Fruit fly (Drosophila melanogaster): Measurements from ENCODE around the gene Saf-B.

The Saf-B gene

DNA sequence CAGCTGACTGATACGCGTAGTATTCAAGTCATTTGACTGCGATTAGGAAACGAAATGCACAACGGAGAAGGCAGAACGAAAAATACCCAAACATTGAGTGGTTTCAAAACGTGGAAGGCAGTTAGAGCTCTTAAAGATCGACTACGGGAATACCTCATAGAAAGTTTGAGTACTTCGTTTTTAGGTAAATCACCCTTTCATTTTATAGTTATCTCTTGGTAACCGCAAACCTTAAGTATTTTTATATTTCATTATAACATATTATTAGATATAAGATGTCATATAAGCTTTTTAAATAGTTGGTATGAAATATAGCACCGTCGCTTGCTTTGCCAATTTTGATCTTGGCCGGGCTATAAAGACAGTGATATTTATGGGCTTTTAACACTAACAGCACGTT is 27.9 kb downstream of the Saf-B start:
- TF ChIP-seq CG5204 (GFP tag; optimal IDR thresholded peaks at IDR 0.05) (no peak), Hr96 (GFP tag; optimal IDR thresholded peaks at IDR 0.05) (no peak), tj (GFP tag; optimal IDR thresholded peaks at IDR 0.05) (no peak), bab1 (GFP tag; optimal IDR thresholded peaks at IDR 0.05) (no peak), CG11617 (GFP tag; optimal IDR thresholded peaks at IDR 0.05) (no peak), CG12768 (GFP tag; optimal IDR thresholded peaks at IDR 0.05) (no peak), toe (GFP tag; optimal IDR thresholded peaks at IDR 0.05) (no peak), Crg-1 (GFP tag; optimal IDR thresholded peaks at IDR 0.05) (no peak), CG33017 (tag; optimal IDR thresholded peaks at IDR 0.05) (no peak), CG14711 (tag; optimal IDR thresholded peaks at IDR 0.05) (no peak), Clk (GFP tag; optimal IDR thresholded peaks at IDR 0.05) (no peak), pad (GFP tag; optimal IDR thresholded peaks at IDR 0.05) (no peak), cnc (optimal IDR thresholded peaks at IDR 0.05) (no peak), CG7101 (tag; optimal IDR thresholded peaks at IDR 0.05) (no peak), cic (GFP tag; optimal IDR thresholded peaks at IDR 0.05) (no peak), CG7045 (GFP tag; optimal IDR thresholded peaks at IDR 0.05) (no peak), CG1620 (GFP tag; optimal IDR thresholded peaks at IDR 0.05) (no peak), kay (GFP tag; ENCODE audit: borderline replicate concordance) (no peak), Mnt (GFP tag; optimal IDR thresholded peaks at IDR 0.05) (no peak), ovo (GFP tag; optimal IDR thresholded peaks at IDR 0.05) (no peak)

DNA sequence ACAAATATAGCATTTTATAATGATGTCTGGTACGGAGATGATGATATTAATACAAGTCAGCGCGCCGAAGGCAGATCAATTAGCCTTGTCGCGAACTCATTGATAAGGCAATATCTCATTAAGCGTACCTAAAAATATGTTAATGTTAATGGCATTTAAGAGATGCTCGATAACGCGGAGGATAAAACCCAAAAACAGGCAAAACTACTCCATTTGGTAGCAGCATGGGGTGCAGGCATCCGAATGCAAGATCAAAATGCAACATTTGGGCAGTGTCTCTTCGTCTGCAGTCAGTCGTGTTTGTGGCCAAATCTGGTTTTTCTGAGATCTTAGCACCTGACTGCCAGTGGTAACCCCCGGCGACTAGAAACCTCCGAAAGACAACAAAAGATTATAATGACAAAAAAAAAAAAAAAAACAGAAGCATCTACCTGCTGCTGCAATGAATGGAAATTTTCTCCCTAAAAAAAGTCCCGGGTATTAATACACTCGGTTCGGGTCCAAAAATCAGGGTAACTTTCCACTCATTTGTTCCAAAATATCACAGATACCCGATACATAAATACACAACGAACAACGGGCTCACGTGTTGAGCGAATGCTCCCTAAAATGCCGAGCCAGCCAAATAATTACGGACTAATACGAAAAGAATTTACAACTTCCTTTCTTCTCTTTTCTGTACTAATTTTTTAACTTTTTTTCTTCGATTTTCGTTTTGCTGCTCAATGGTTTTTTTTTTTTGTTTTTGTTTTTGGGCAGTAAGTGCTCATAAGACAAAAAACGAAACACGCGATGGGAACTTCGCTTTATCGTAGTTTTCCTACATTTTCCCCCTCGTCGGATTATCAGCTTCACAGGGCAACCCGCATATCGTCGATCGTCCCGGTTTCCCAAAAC is 28.9 kb downstream of the Saf-B start:
- TF ChIP-seq tj (GFP tag; optimal IDR thresholded peaks at IDR 0.05) (peak; percentile 84), CG7101 (tag; optimal IDR thresholded peaks at IDR 0.05) (no peak)

- TF ChIP-seq CG33017 (tag; optimal IDR thresholded peaks at IDR 0.05) (peak; percentile 60), pad (GFP tag; optimal IDR thresholded peaks at IDR 0.05) (peak; percentile 88), Mnt (GFP tag; optimal IDR thresholded peaks at IDR 0.05) (peak; percentile 97), bab1 (GFP tag; optimal IDR thresholded peaks at IDR 0.05) (peak; percentile 75), CG5204 (GFP tag; optimal IDR thresholded peaks at IDR 0.05) (peak; percentile 77), cnc (optimal IDR thresholded peaks at IDR 0.05) (no peak), CG14711 (tag; optimal IDR thresholded peaks at IDR 0.05) (peak; percentile 77), Clk (GFP tag; optimal IDR thresholded peaks at IDR 0.05) (peak; percentile 67), CG7045 (GFP tag; optimal IDR thresholded peaks at IDR 0.05) (peak; percentile 71), ovo (GFP tag; optimal IDR thresholded peaks at IDR 0.05) (peak; percentile 72), kay (GFP tag; ENCODE audit: borderline replicate concordance) (no peak), Hr96 (GFP tag; optimal IDR thresholded peaks at IDR 0.05) (peak; percentile 76), cic (GFP tag; optimal IDR thresholded peaks at IDR 0.05) (peak; percentile 43), toe (GFP tag; optimal IDR thresholded peaks at IDR 0.05) (peak; percentile 80), CG11617 (GFP tag; optimal IDR thresholded peaks at IDR 0.05) (peak; percentile 41), CG12768 (GFP tag; optimal IDR thresholded peaks at IDR 0.05) (peak; percentile 79), tj (GFP tag; optimal IDR thresholded peaks at IDR 0.05) (no peak), CG7101 (tag; optimal IDR thresholded peaks at IDR 0.05) (peak; percentile 91), Crg-1 (GFP tag; optimal IDR thresholded peaks at IDR 0.05) (peak; percentile 98), CG1620 (GFP tag; optimal IDR thresholded peaks at IDR 0.05) (peak; percentile 97)
Observed at dm6 chr3R:24850420-24850819, 33.2 kb downstream of the Saf-B start, which contains the start of gene CG7006. Gene CG7006, plus strand, starts transcription at chr3R:24850627.

DNA sequence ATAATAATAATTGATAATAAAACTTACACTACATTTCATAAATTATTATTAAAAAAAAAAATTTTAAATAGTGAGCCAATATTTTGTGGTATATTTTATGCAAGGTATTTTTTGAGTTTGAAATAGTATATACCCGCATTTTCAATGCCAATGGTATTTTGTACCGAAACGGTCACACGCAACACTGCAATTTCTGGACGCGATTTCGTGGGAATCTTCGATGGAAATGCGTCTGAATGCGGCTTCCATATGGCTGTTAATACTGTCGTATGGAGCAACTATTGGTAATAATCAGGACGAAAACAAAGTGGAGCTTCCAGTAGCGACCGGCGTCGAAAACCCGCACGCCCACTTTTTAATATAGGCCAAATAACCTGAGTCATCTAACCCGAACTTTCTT is 34.2 kb downstream of the Saf-B start, which contains the start of gene Nct:
Gene Nct, plus strand, starts transcription at position 173 of the 400 bp plus-strand sequence.
- TF ChIP-seq cnc (optimal IDR thresholded peaks at IDR 0.05) (peak in 1 of 2 experiments; percentile 28), CG14711 (tag; optimal IDR thresholded peaks at IDR 0.05) (no peak), CG33017 (tag; optimal IDR thresholded peaks at IDR 0.05) (no peak)

- TF ChIP-seq Hr96 (GFP tag; optimal IDR thresholded peaks at IDR 0.05) = no peak
- no peak for TF ChIP-seq CG7101 (tag; optimal IDR thresholded peaks at IDR 0.05)
- no peak for TF ChIP-seq toe (GFP tag; optimal IDR thresholded peaks at IDR 0.05)
- TF ChIP-seq Mnt (GFP tag; optimal IDR thresholded peaks at IDR 0.05) = no peak
Observed at dm6 chr3R:24856143-24856542, 38.9 kb downstream of the Saf-B start, which contains the start of gene HDAC11. Gene HDAC11, minus strand, starts transcription at chr3R:24856243.

DNA sequence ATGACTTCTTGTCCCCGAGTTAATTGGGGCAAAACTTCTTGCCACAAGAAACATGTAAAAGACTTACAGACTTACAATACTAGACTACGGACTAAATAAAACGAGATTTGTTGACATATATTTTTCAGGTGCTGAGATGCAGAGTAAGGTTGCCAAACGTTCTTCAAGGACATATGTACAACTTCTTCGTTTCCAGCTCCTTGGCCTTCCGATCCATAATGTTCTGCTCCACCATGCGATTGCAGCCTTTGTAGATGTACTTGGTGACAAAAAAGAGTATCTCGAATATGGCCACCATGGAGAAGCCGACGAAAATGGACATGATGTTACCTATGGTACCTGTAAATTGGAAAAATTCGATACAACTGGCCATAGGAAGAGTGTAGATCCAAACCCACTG is 40.2 kb downstream of the Saf-B start, which contains the start of gene CAH4:
Gene CAH4, minus strand, starts transcription at position 101 of the 400 bp plus-strand sequence.
- TF ChIP-seq CG12768 (GFP tag; optimal IDR thresholded peaks at IDR 0.05) (no peak), Mnt (GFP tag; optimal IDR thresholded peaks at IDR 0.05) (no peak), pad (GFP tag; optimal IDR thresholded peaks at IDR 0.05) (no peak), CG7045 (GFP tag; optimal IDR thresholded peaks at IDR 0.05) (no peak), CG33017 (tag; optimal IDR thresholded peaks at IDR 0.05) (no peak), CG5204 (GFP tag; optimal IDR thresholded peaks at IDR 0.05) (no peak), Clk (GFP tag; optimal IDR thresholded peaks at IDR 0.05) (no peak), kay (GFP tag; ENCODE audit: borderline replicate concordance) (no peak), CG11617 (GFP tag; optimal IDR thresholded peaks at IDR 0.05) (no peak), Crg-1 (GFP tag; optimal IDR thresholded peaks at IDR 0.05) (no peak)
